Worm (Caenorhabditis elegans) whole organism, L2 larva: ENCODE measurements around the gene B0410.1.

ENCODE experiments used
- ceh-82 ChIP-seq: fragments of 150-350 bp; optimal IDR thresholded peaks from 2 replicates; lab custom pipeline; 2014; ENCODE audit warnings: missing biosample characterization, missing genetic modification characterization
- elt-3 ChIP-seq: sonication (generic microtip); optimal IDR thresholded peaks from 2 replicates; lab custom pipeline; 2017; ENCODE audit warnings: missing biosample characterization, missing genetic modification characterization
- lin-39 ChIP-seq: fragments of 150-350 bp; optimal IDR thresholded peaks from 2 replicates; lab custom pipeline; 2014; ENCODE audit warnings: missing biosample characterization, missing genetic modification reagents, missing genetic modification characterization
- lsy-2 ChIP-seq, 2 experiments: fragments of 150-350 bp in 1 of 2; sonication (generic microtip) in 1 of 2; optimal IDR thresholded peaks; 2 replicates each; lab custom pipeline; 2014 to 2017; ENCODE audit warnings: missing biosample characterization in 2 of 2, missing genetic modification characterization in 2 of 2
- mab-5 ChIP-seq: fragments of 150-350 bp; optimal IDR thresholded peaks from 2 replicates; lab custom pipeline; 2014; ENCODE audit warnings: missing biosample characterization, missing genetic modification characterization
- nhr-11 ChIP-seq: fragments of 150-350 bp; optimal IDR thresholded peaks from 2 replicates; lab custom pipeline; 2014; ENCODE audit warnings: missing biosample characterization, missing genetic modification characterization
- nhr-25 ChIP-seq: fragments of 150-350 bp; sonication (generic microtip); optimal IDR thresholded peaks from 3 replicates; lab custom pipeline; 2014; ENCODE audit warnings: missing biosample characterization, missing genetic modification characterization
- unc-39 ChIP-seq: fragments of 150-350 bp; optimal IDR thresholded peaks from 2 replicates; lab custom pipeline; 2014; ENCODE audit warnings: missing biosample characterization, missing genetic modification characterization

DNA sequence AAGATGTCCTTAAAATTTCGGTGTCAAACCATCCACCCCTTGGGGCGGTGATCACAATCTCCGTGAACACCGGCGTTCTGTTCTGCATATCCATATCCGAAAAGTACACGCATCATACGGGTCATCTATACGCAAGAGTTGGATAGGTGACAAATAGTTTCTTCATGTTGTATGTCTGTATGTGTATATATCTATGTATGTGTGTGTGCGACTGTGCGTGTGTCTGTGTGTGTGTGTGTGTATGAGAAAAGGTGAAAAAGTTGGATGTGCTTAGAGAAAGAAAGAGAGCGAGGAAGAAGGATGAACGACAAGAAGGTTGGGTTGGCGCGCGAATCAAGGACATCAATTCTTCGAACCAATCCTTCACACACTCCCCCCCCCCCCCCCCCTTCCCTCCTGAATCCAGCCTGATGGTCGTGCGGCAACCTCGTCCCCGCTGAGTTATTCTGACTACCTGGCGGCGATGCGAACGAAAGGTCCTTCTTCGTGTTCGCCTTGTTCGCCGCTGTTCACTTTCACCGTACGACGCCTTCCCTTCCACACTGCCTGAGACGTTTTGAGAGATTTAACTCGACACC lies 13.0 kb downstream of the B0410.1 start:
- TF ChIP-seq nhr-11 (tag; lab: Kevin White, UChicago) (no peak), lin-39 (tag; lab: Kevin White, UChicago) (no peak), mab-5 (no peak), lsy-2 (tag; optimal IDR thresholded peaks at IDR 0.05; lab: Kevin White, UChicago) (no peak), unc-39 (tag; lab: Kevin White, UChicago) (no peak), elt-3 (no peak), nhr-25 (tag; lab: Kevin White, UChicago) (no peak), ceh-82 (tag; lab: Kevin White, UChicago) (no peak)
